Fruit fly (Drosophila melanogaster) whole organism, wandering third instar larva: ENCODE results near the gene gfzf.

Experiments used
- Jra ChIP-seq: sonication (Bioruptor generic); optimal IDR thresholded peaks from 2 replicates; lab custom pipeline; 2016; ENCODE audit warnings: missing biosample characterization, missing genetic modification characterization
- dsf ChIP-seq: sonication (Bioruptor generic); optimal IDR thresholded peaks from 2 replicates; lab custom pipeline; 2016; ENCODE audit warnings: missing biosample characterization, missing genetic modification characterization, borderline replicate concordance

DNA sequence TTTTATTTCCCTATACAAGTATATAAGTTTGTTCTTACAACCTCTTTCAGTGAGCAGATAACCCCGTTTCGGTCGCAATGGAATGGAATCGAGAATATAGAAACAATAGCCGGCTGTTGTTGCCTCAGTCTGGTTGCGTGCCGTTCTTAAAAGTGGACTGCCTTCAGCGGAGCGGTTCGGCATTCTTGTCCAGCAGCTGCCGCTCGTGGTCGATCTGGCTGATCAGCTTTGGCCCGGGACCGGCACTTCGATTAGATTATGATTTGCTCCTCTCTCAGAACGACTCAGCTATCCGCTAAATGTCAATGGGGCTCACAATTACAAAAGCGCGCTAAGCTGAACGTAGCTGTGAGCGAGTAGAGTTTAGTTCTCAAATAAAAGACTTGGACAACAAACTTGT is 6.3 kb upstream of the gfzf start:
- no peak for TF ChIP-seq Jra (GFP tag; lab: Kevin White, UChicago)
- TF ChIP-seq dsf (GFP tag; lab: Kevin White, UChicago): no peak
